Worm (Caenorhabditis elegans) whole organism, late embryonic: ENCODE results near the gene rga-8.

ENCODE experiments used
- C38D4.7 ChIP-seq: fragments of 200-800 bp; sonication (Bioruptor generic); optimal IDR thresholded peaks from 2 replicates; lab custom pipeline; 2018; ENCODE audit warnings: mild to moderate bottlenecking, missing genetic modification characterization, moderate library complexity, missing compliant biosample characterization
- K02D7.2 ChIP-seq: sonication (generic microtip); optimal IDR thresholded peaks from 2 replicates; lab custom pipeline; 2017; ENCODE audit warnings: mild to moderate bottlenecking, missing genetic modification characterization, missing compliant biosample characterization
- K09A11.1 ChIP-seq: sonication (generic microtip); optimal IDR thresholded peaks from 2 replicates; lab custom pipeline; 2017; ENCODE audit warnings: antibody characterized with exemption, mild to moderate bottlenecking, missing genetic modification characterization, missing compliant biosample characterization; ENCODE audit not compliant: insufficient read depth
- T23F11.4 ChIP-seq: fragments of 200-800 bp; sonication (Bioruptor generic); optimal IDR thresholded peaks from 2 replicates; lab custom pipeline; 2018; ENCODE audit warnings: mild to moderate bottlenecking, missing genetic modification characterization, missing compliant biosample characterization
- Y22D7AL.16 ChIP-seq: sonication (generic microtip); optimal IDR thresholded peaks from 2 replicates; lab custom pipeline; 2016; ENCODE audit warnings: missing genetic modification characterization, missing compliant biosample characterization
- ama-1 ChIP-seq: fragments of 150-350 bp; optimal IDR thresholded peaks from 2 replicates; lab custom pipeline; 2014
- ceh-18 ChIP-seq: sonication (generic microtip); optimal IDR thresholded peaks from 2 replicates; lab custom pipeline; 2016; ENCODE audit warnings: missing genetic modification characterization, missing compliant biosample characterization
- ceh-19 ChIP-seq: fragments of 200-800 bp; sonication (Bioruptor generic); optimal IDR thresholded peaks from 2 replicates; lab custom pipeline; 2018; ENCODE audit warnings: mild to moderate bottlenecking, missing genetic modification characterization, missing compliant biosample characterization
- ceh-22 ChIP-seq: sonication (generic microtip); optimal IDR thresholded peaks from 2 replicates; lab custom pipeline; 2017; ENCODE audit warnings: missing biosample characterization, missing genetic modification characterization
- ceh-24 ChIP-seq: sonication (generic microtip); optimal IDR thresholded peaks from 2 replicates; lab custom pipeline; 2016; ENCODE audit warnings: mild to moderate bottlenecking, missing genetic modification characterization, missing compliant biosample characterization
- ceh-30 ChIP-seq: fragments of 150-350 bp; optimal IDR thresholded peaks from 2 replicates; lab custom pipeline; 2014; ENCODE audit warnings: missing biosample characterization, missing genetic modification characterization
- ceh-31 ChIP-seq: sonication (generic microtip); optimal IDR thresholded peaks from 2 replicates; lab custom pipeline; 2016; ENCODE audit warnings: missing genetic modification characterization, missing compliant biosample characterization
- ceh-45 ChIP-seq: fragments of 200-800 bp; sonication (Bioruptor generic); IDR thresholded peaks from 2 replicates; pipeline ENCODE4 v1.3.6; 2022; ENCODE audit warnings: missing genetic modification reagents, missing genetic modification characterization, missing compliant biosample characterization
- ceh-48 ChIP-seq: sonication (generic microtip); optimal IDR thresholded peaks from 2 replicates; lab custom pipeline; 2016; ENCODE audit warnings: missing genetic modification characterization, inconsistent platforms, missing compliant biosample characterization
- ceh-6 ChIP-seq: fragments of 200-800 bp; sonication (Bioruptor generic); optimal IDR thresholded peaks from 2 replicates; lab custom pipeline; 2018; ENCODE audit warnings: mild to moderate bottlenecking, missing genetic modification characterization, missing compliant biosample characterization
- ceh-9 ChIP-seq: sonication (generic microtip); optimal IDR thresholded peaks from 2 replicates; lab custom pipeline; 2016; ENCODE audit warnings: mild to moderate bottlenecking, missing genetic modification characterization, inconsistent platforms, missing compliant biosample characterization
- che-1 ChIP-seq: sonication (generic microtip); optimal IDR thresholded peaks from 2 replicates; lab custom pipeline; 2016; ENCODE audit warnings: mild to moderate bottlenecking, missing genetic modification characterization, missing compliant biosample characterization
- dmd-4 ChIP-seq: sonication (generic microtip); optimal IDR thresholded peaks from 2 replicates; lab custom pipeline; 2016; ENCODE audit warnings: borderline replicate concordance, missing genetic modification characterization, missing compliant biosample characterization
- ets-4 ChIP-seq: sonication (generic microtip); optimal IDR thresholded peaks from 2 replicates; lab custom pipeline; 2016; ENCODE audit warnings: missing genetic modification characterization, missing compliant biosample characterization
- fax-1 ChIP-seq: sonication (generic microtip); optimal IDR thresholded peaks from 2 replicates; lab custom pipeline; 2016; ENCODE audit warnings: missing genotype, missing genetic modification characterization, missing compliant biosample characterization
- fkh-10 ChIP-seq: fragments of 150-350 bp; optimal IDR thresholded peaks from 2 replicates; lab custom pipeline; 2014; ENCODE audit warnings: missing biosample characterization, missing genetic modification reagents, missing genetic modification characterization
- fkh-6 ChIP-seq: sonication (generic microtip); optimal IDR thresholded peaks from 2 replicates; lab custom pipeline; 2016; ENCODE audit warnings: missing genetic modification characterization, missing compliant biosample characterization
- gmeb-2 ChIP-seq: sonication (generic microtip); optimal IDR thresholded peaks from 2 replicates; lab custom pipeline; 2016; ENCODE audit warnings: missing genetic modification characterization, inconsistent platforms, missing compliant biosample characterization
- hlh-8 ChIP-seq: sonication (generic microtip); optimal IDR thresholded peaks from 2 replicates; lab custom pipeline; 2016; ENCODE audit warnings: missing genotype, missing genetic modification characterization, missing compliant biosample characterization
- lim-6 ChIP-seq: sonication (generic microtip); optimal IDR thresholded peaks from 2 replicates; lab custom pipeline; 2016; ENCODE audit warnings: missing genetic modification characterization, missing compliant biosample characterization
- madf-2 ChIP-seq: sonication (generic microtip); optimal IDR thresholded peaks from 2 replicates; lab custom pipeline; 2017; ENCODE audit warnings: missing genetic modification characterization, missing compliant biosample characterization
- nfya-1 ChIP-seq: sonication (generic microtip); optimal IDR thresholded peaks from 2 replicates; lab custom pipeline; 2017; ENCODE audit warnings: missing genetic modification characterization, mild to moderate bottlenecking, missing compliant biosample characterization, antibody characterized with exemption, moderate library complexity
- npax-4 ChIP-seq: sonication (generic microtip); optimal IDR thresholded peaks from 2 replicates; lab custom pipeline; 2016; ENCODE audit warnings: missing genetic modification characterization, missing compliant biosample characterization
- pag-3 ChIP-seq: sonication (generic microtip); optimal IDR thresholded peaks from 2 replicates; lab custom pipeline; 2016; ENCODE audit warnings: missing compliant biosample characterization, missing genetic modification characterization, borderline replicate concordance
- pax-1 ChIP-seq: fragments of 150-350 bp; optimal IDR thresholded peaks from 2 replicates; lab custom pipeline; 2014; ENCODE audit warnings: missing biosample characterization, missing genetic modification characterization
- pha-2 ChIP-seq: sonication (generic microtip); optimal IDR thresholded peaks from 2 replicates; lab custom pipeline; 2017; ENCODE audit warnings: mild to moderate bottlenecking, missing genetic modification characterization, missing compliant biosample characterization
- pha-4 ChIP-seq: fragments of 150-350 bp; optimal IDR thresholded peaks from 2 replicates; lab custom pipeline; 2018; ENCODE audit warnings: missing biosample characterization, missing genetic modification reagents, missing genetic modification characterization
- pros-1 ChIP-seq: fragments of 150-350 bp; optimal IDR thresholded peaks from 2 replicates; lab custom pipeline; 2014; ENCODE audit warnings: missing biosample characterization, missing genetic modification reagents, missing genetic modification characterization
- ref-2 ChIP-seq: sonication (generic microtip); optimal IDR thresholded peaks from 2 replicates; lab custom pipeline; 2016; ENCODE audit warnings: missing genetic modification characterization, missing compliant biosample characterization
- rnt-1 ChIP-seq: sonication (generic microtip); optimal IDR thresholded peaks from 2 replicates; lab custom pipeline; 2016; ENCODE audit warnings: missing genetic modification characterization, missing compliant biosample characterization
- sdc-2 ChIP-seq: sonication (generic microtip); optimal IDR thresholded peaks from 2 replicates; lab custom pipeline; 2016; ENCODE audit warnings: missing genotype, missing genetic modification characterization, missing compliant biosample characterization
- sox-4 ChIP-seq: sonication (generic microtip); optimal IDR thresholded peaks from 2 replicates; lab custom pipeline; 2017; ENCODE audit warnings: mild to moderate bottlenecking, missing genetic modification characterization, inconsistent platforms, missing compliant biosample characterization
- unc-3 ChIP-seq, 2 experiments: fragments of 200-800 bp in 1 of 2; sonication (Bioruptor generic) in 1 of 2; sonication (generic microtip) in 1 of 2; conservative IDR thresholded peaks in 1 of 2; optimal IDR thresholded peaks in 1 of 2; 2 replicates each; pipeline versions ENCODE4 v1.3.6 to Lab custom; 2016 to 2022; ENCODE audit warnings: missing compliant biosample characterization in 2 of 2, missing genetic modification characterization in 2 of 2, missing genetic modification reagents in 1 of 2
- unc-42 ChIP-seq: sonication (generic microtip); optimal IDR thresholded peaks from 2 replicates; lab custom pipeline; 2016; ENCODE audit warnings: missing genotype, missing genetic modification characterization, missing compliant biosample characterization
- zip-5 ChIP-seq: sonication (generic microtip); optimal IDR thresholded peaks from 2 replicates; lab custom pipeline; 2016; ENCODE audit warnings: missing genetic modification characterization, missing compliant biosample characterization

The rga-8 gene

DNA sequence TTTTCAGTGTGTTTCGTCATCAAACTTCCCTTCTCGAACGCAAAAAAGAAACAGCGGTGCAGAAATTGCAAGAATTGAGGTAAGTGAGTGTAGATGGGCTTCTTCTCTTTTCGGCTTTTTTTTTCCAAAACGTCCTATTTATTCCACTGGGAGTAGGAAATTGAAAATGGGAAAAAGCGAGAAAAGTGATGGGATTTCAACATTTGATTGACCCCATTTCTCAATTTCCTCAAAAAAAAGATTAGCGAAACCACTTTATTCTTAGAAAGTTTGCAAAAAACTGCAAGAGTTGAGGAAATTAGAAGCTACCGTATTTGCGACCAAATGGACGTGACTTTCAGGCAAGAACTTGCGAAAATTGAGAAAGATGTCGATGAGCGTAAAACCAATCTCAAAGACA is 23.9 kb upstream of the rga-8 start, which contains the start of gene ags-3:
Gene ags-3 (minus strand): TSS at position 101 of the 400 bp plus-strand sequence.
- TF ChIP-seq gmeb-2 (tag; lab: Kevin White, UChicago) (no peak), dmd-4 (no peak), pha-2 (tag; lab: Kevin White, UChicago) (no peak), rnt-1 (no peak), ceh-6 (GFP tag; lab: Kevin White, UChicago) (no peak), fax-1 (tag; lab: Kevin White, UChicago) (no peak), nfya-1 (tag; lab: Kevin White, UChicago) (no peak), ceh-45 (GFP tag; lab: Robert Waterston, UW) (no peak), pax-1 (no peak), sox-4 (tag; lab: Kevin White, UChicago) (no peak), ceh-48 (no peak), fkh-6 (no peak), unc-3 (GFP tag; conservative IDR thresholded peaks at IDR 0.05; lab: Robert Waterston, UW) (no peak), unc-3 (tag; optimal IDR thresholded peaks at IDR 0.05; lab: Kevin White, UChicago) (no peak), ets-4 (tag; lab: Kevin White, UChicago) (no peak)

ce11 chrX:5297942-5298611 is 18.5 kb upstream of the rga-8 start, which contains the start of gene ift-81:
TSS of gene ift-81 (plus strand) at chrX:5298561.
- no peak for TF ChIP-seq madf-2 (tag; lab: Kevin White, UChicago)
- TF ChIP-seq pha-4 (tag; lab: Kevin White, UChicago) = no peak
- no peak for TF ChIP-seq lim-6 (tag; lab: Kevin White, UChicago)
- TF ChIP-seq zip-5 (tag; lab: Kevin White, UChicago) = no peak
- TF ChIP-seq ama-1 (lab: Kevin White, UChicago) = no peak
- no peak for TF ChIP-seq T23F11.4 (GFP tag; lab: Kevin White, UChicago)
- no peak for TF ChIP-seq dmd-4
- no peak for TF ChIP-seq ceh-19 (GFP tag; lab: Kevin White, UChicago)
- TF ChIP-seq ets-4 (tag; lab: Kevin White, UChicago) = no peak
- TF ChIP-seq fkh-10 = no peak
- TF ChIP-seq Y22D7AL.16 (tag; lab: Kevin White, UChicago) = no peak
- TF ChIP-seq unc-42 (tag; lab: Kevin White, UChicago) = no peak
- TF ChIP-seq pax-1 = no peak
- TF ChIP-seq ref-2 (tag; lab: Kevin White, UChicago) = no peak
- no peak for TF ChIP-seq ceh-18 (tag; lab: Kevin White, UChicago)
- TF ChIP-seq C38D4.7 (GFP tag; lab: Kevin White, UChicago) = no peak
- no peak for TF ChIP-seq sdc-2 (tag; lab: Kevin White, UChicago)
- TF ChIP-seq ceh-30 (tag; lab: Kevin White, UChicago) = no peak
- TF ChIP-seq rnt-1 = no peak

DNA sequence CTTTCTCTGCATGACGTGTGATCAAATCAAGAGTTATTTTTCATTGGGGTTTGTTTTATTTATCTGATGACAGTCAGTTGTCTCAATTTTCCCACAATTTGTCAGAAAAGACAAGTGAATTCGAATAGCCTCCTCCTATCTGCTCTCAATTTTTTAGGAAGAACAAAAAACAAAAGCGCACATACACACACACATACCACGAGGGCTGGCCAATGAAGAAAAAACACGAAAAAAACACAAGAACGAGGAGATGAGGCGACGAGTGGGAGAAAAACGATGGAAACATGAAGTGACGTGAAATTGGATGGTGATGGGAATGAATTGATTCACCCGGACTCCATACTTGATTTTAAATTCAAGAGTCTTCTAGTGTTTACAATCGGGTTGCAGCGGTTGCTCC is 14.3 kb upstream of the rga-8 start:
- no peak for TF ChIP-seq ceh-22 (tag; lab: Kevin White, UChicago)
- no peak for TF ChIP-seq K09A11.1
- no peak for TF ChIP-seq che-1 (tag; lab: Kevin White, UChicago)
- TF ChIP-seq pag-3 (tag; lab: Kevin White, UChicago) = no peak
- no peak for TF ChIP-seq fkh-6
- TF ChIP-seq pros-1 = no peak
- no peak for TF ChIP-seq K02D7.2 (tag; lab: Kevin White, UChicago)
- no peak for TF ChIP-seq pha-4 (tag; lab: Kevin White, UChicago)
- TF ChIP-seq ceh-31 (tag; lab: Kevin White, UChicago) = no peak
- no peak for TF ChIP-seq npax-4 (tag; lab: Kevin White, UChicago)
- no peak for TF ChIP-seq ceh-18 (tag; lab: Kevin White, UChicago)
- no peak for TF ChIP-seq ceh-30 (tag; lab: Kevin White, UChicago)
- TF ChIP-seq rnt-1 = no peak
- no peak for TF ChIP-seq ceh-9 (tag; lab: Kevin White, UChicago)
- no peak for TF ChIP-seq ceh-24
- TF ChIP-seq hlh-8 (tag; lab: Kevin White, UChicago) = no peak
- TF ChIP-seq, all 69 proteins: peak for 0
